Worm (Caenorhabditis elegans) whole organism, late embryonic: Measurements from ENCODE around the gene srx-60.

Experiments used
- K02D7.2 ChIP-seq: sonication (generic microtip); optimal IDR thresholded peaks from 2 replicates; lab custom pipeline; 2017; ENCODE audit warnings: mild to moderate bottlenecking, missing genetic modification characterization, missing compliant biosample characterization
- Y22D7AL.16 ChIP-seq: sonication (generic microtip); optimal IDR thresholded peaks from 2 replicates; lab custom pipeline; 2016; ENCODE audit warnings: missing genetic modification characterization, missing compliant biosample characterization
- ceh-2 ChIP-seq: sonication (generic microtip); optimal IDR thresholded peaks from 2 replicates; lab custom pipeline; 2016; ENCODE audit warnings: missing genotype, missing genetic modification characterization, missing compliant biosample characterization
- ceh-24 ChIP-seq: sonication (generic microtip); optimal IDR thresholded peaks from 2 replicates; lab custom pipeline; 2016; ENCODE audit warnings: mild to moderate bottlenecking, missing genetic modification characterization, missing compliant biosample characterization
- ceh-30 ChIP-seq: fragments of 150-350 bp; optimal IDR thresholded peaks from 2 replicates; lab custom pipeline; 2014; ENCODE audit warnings: missing biosample characterization, missing genetic modification characterization
- ceh-31 ChIP-seq: sonication (generic microtip); optimal IDR thresholded peaks from 2 replicates; lab custom pipeline; 2016; ENCODE audit warnings: missing genetic modification characterization, missing compliant biosample characterization
- ceh-6 ChIP-seq: fragments of 200-800 bp; sonication (Bioruptor generic); optimal IDR thresholded peaks from 2 replicates; lab custom pipeline; 2018; ENCODE audit warnings: mild to moderate bottlenecking, missing genetic modification characterization, missing compliant biosample characterization
- ceh-9 ChIP-seq: sonication (generic microtip); optimal IDR thresholded peaks from 2 replicates; lab custom pipeline; 2016; ENCODE audit warnings: mild to moderate bottlenecking, missing genetic modification characterization, inconsistent platforms, missing compliant biosample characterization
- che-1 ChIP-seq: sonication (generic microtip); optimal IDR thresholded peaks from 2 replicates; lab custom pipeline; 2016; ENCODE audit warnings: mild to moderate bottlenecking, missing genetic modification characterization, missing compliant biosample characterization
- elt-2 ChIP-seq: sonication (generic microtip); optimal IDR thresholded peaks from 2 replicates; lab custom pipeline; 2016; ENCODE audit warnings: missing genetic modification reagents, missing genetic modification characterization, missing compliant biosample characterization
- ets-4 ChIP-seq: sonication (generic microtip); optimal IDR thresholded peaks from 2 replicates; lab custom pipeline; 2016; ENCODE audit warnings: missing genetic modification characterization, missing compliant biosample characterization
- eyg-1 ChIP-seq: sonication (generic microtip); optimal IDR thresholded peaks from 2 replicates; lab custom pipeline; 2016; ENCODE audit warnings: missing genotype, missing genetic modification characterization, missing compliant biosample characterization
- fkh-10 ChIP-seq: fragments of 150-350 bp; optimal IDR thresholded peaks from 2 replicates; lab custom pipeline; 2014; ENCODE audit warnings: missing biosample characterization, missing genetic modification reagents, missing genetic modification characterization
- fkh-6 ChIP-seq: sonication (generic microtip); optimal IDR thresholded peaks from 2 replicates; lab custom pipeline; 2016; ENCODE audit warnings: missing genetic modification characterization, missing compliant biosample characterization
- hlh-15 ChIP-seq: sonication (generic microtip); optimal IDR thresholded peaks from 2 replicates; lab custom pipeline; 2016; ENCODE audit warnings: missing genetic modification characterization, missing compliant biosample characterization
- nfya-1 ChIP-seq: sonication (generic microtip); optimal IDR thresholded peaks from 2 replicates; lab custom pipeline; 2017; ENCODE audit warnings: missing genetic modification characterization, mild to moderate bottlenecking, missing compliant biosample characterization, antibody characterized with exemption, moderate library complexity
- npax-4 ChIP-seq: sonication (generic microtip); optimal IDR thresholded peaks from 2 replicates; lab custom pipeline; 2016; ENCODE audit warnings: missing genetic modification characterization, missing compliant biosample characterization
- pax-1 ChIP-seq: fragments of 150-350 bp; optimal IDR thresholded peaks from 2 replicates; lab custom pipeline; 2014; ENCODE audit warnings: missing biosample characterization, missing genetic modification characterization
- pqm-1 ChIP-seq: sonication (generic microtip); optimal IDR thresholded peaks from 2 replicates; lab custom pipeline; 2016; ENCODE audit warnings: missing genetic modification characterization, missing compliant biosample characterization
- sdc-2 ChIP-seq: sonication (generic microtip); optimal IDR thresholded peaks from 2 replicates; lab custom pipeline; 2016; ENCODE audit warnings: missing genotype, missing genetic modification characterization, missing compliant biosample characterization
- sox-4 ChIP-seq: sonication (generic microtip); optimal IDR thresholded peaks from 2 replicates; lab custom pipeline; 2017; ENCODE audit warnings: mild to moderate bottlenecking, missing genetic modification characterization, inconsistent platforms, missing compliant biosample characterization
- syd-9 ChIP-seq: sonication (generic microtip); optimal IDR thresholded peaks from 2 replicates; lab custom pipeline; 2016; ENCODE audit warnings: mild to moderate bottlenecking, missing genetic modification characterization, moderate library complexity, missing compliant biosample characterization
- unc-55 ChIP-seq: sonication (generic microtip); optimal IDR thresholded peaks from 2 replicates; lab custom pipeline; 2017; ENCODE audit warnings: missing biosample characterization, missing genetic modification reagents, missing genetic modification characterization
- ztf-16 ChIP-seq: sonication (generic microtip); optimal IDR thresholded peaks from 2 replicates; lab custom pipeline; 2017; ENCODE audit warnings: missing genetic modification characterization, missing compliant biosample characterization

srx-60 gene

ce11 chrV:7420162-7420561, 19.5 kb downstream of the srx-60 start, which contains the start of gene srxa-4:
Gene srxa-4, plus strand, starts transcription at chrV:7420462.
- TF ChIP-seq npax-4 (tag; lab: Kevin White, UChicago) (no peak), ceh-24 (tag; lab: Kevin White, UChicago) (no peak), Y22D7AL.16 (tag; lab: Kevin White, UChicago) (no peak), pqm-1 (no peak)

- TF ChIP-seq ceh-9 (no peak), syd-9 (tag; lab: Kevin White, UChicago) (no peak), fkh-10 (GFP tag; lab: Kevin White, UChicago) (no peak), fkh-6 (tag; lab: Kevin White, UChicago) (no peak), elt-2 (no peak)
- TF ChIP-seq, all 69 proteins: peak for 0
Measured at ce11 chrV:7424336-7424735, 23.6 kb downstream of the srx-60 start, which contains the start of gene F18E3.10. Gene F18E3.10, minus strand, starts transcription at chrV:7424436.

ce11 chrV:7426594-7426993, 25.9 kb downstream of the srx-60 start, which contains the start of gene srw-68:
Gene srw-68, minus strand, starts transcription at chrV:7426694.
- no peak for TF ChIP-seq hlh-15 (tag; lab: Kevin White, UChicago)
- no peak for TF ChIP-seq ceh-31 (tag; lab: Kevin White, UChicago)
- TF ChIP-seq sdc-2, result no peak
- TF ChIP-seq fkh-6 (tag; lab: Kevin White, UChicago), result no peak

- TF ChIP-seq ceh-30 (tag; lab: Kevin White, UChicago) (no peak), pax-1 (tag; lab: Kevin White, UChicago) (no peak), ets-4 (tag; lab: Kevin White, UChicago) (no peak)
- TF ChIP-seq, all 69 proteins: peak for 0
Measured at ce11 chrV:7428880-7429279, 28.2 kb downstream of the srx-60 start, which contains the start of gene srw-69. Gene srw-69, minus strand, starts transcription at chrV:7428980.

ce11 chrV:7431016-7431415, 30.3 kb downstream of the srx-60 start, which contains the start of gene srw-71:
Gene srw-71, minus strand, starts transcription at chrV:7431116.
- TF ChIP-seq ceh-6 (GFP tag; lab: Kevin White, UChicago) (no peak), sox-4 (tag; lab: Kevin White, UChicago) (no peak), ztf-16 (no peak), eyg-1 (tag; lab: Kevin White, UChicago) (no peak), ceh-2 (tag; lab: Kevin White, UChicago) (no peak), hlh-15 (tag; lab: Kevin White, UChicago) (no peak), K02D7.2 (tag; lab: Kevin White, UChicago) (no peak), ets-4 (tag; lab: Kevin White, UChicago) (no peak), fkh-10 (GFP tag; lab: Kevin White, UChicago) (no peak), pax-1 (tag; lab: Kevin White, UChicago) (no peak), sdc-2 (no peak), che-1 (tag; lab: Kevin White, UChicago) (no peak)

ce11 chrV:7432441-7433146, 31.9 kb downstream of the srx-60 start:
- TF ChIP-seq ceh-31 (tag; lab: Kevin White, UChicago) (no peak), nfya-1 (tag; lab: Kevin White, UChicago) (no peak)

- TF ChIP-seq unc-55 (peak; percentile 19), sdc-2 (no peak), fkh-10 (GFP tag; lab: Kevin White, UChicago) (no peak)
Measured at ce11 chrV:7434805-7435363, 34.2 kb downstream of the srx-60 start.
